Fruit fly (Drosophila melanogaster) whole organism, embryonic: ENCODE data around the gene Mlc2.

ENCODE experiments used
- BtbVII ChIP-seq: fragments of 200-800 bp; sonication (Bioruptor generic); optimal IDR thresholded peaks from 3 replicates; lab custom pipeline; 2017; ENCODE audit warnings: missing biosample characterization, mild to moderate bottlenecking, missing genetic modification characterization
- CG6791 ChIP-seq: fragments of 200-800 bp; sonication (Bioruptor generic); IDR thresholded peaks from 3 replicates; pipeline ENCODE4 v1.3.6; 2022; ENCODE audit warnings: missing biosample characterization, missing genetic modification characterization; ENCODE audit not compliant: partially characterized antibody
- wor ChIP-seq: fragments of 200-800 bp; sonication (Bioruptor generic); IDR thresholded peaks from 2 replicates; pipeline ENCODE4 v1.3.6; 2022; ENCODE audit warnings: missing biosample characterization, missing genetic modification characterization

DNA sequence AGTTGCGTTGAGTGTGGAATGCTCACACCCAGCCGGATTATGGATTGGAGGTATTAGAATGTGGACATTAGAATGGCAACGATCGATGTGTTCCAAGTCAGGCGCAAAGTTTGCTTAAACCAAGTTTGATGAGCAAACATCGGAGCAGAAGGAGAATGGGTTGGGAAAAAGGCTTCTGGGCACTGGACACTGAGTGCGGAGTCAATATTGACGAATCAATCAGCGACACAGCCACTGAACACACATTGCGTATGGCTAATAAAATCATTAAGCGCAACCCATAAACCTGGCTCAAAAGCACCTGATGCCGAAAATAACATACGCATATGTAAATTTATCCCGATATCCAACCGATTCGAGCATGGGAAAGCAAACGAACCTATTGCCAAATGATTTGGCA lies 19.5 kb upstream of the Mlc2 start:
- TF ChIP-seq wor (GFP tag; lab: Robert Waterston, UW) (no peak), CG6791 (GFP tag; lab: Robert Waterston, UW) (no peak), BtbVII (no peak)
